Worm (Caenorhabditis elegans): ENCODE results near the gene C34D4.2.

- TF ChIP-seq pha-4 (tag; optimal IDR thresholded peaks at IDR 0.05): no peak
- TF ChIP-seq sem-2 (GFP tag; optimal IDR thresholded peaks at IDR 0.05): no peak
- no peak for TF ChIP-seq nhr-28 (tag; optimal IDR thresholded peaks at IDR 0.05)
- TF ChIP-seq lsy-2 (tag; optimal IDR thresholded peaks at IDR 0.05): no peak
- TF ChIP-seq nhr-76 (tag; optimal IDR thresholded peaks at IDR 0.05): no peak
- no peak for TF ChIP-seq ces-1 (GFP tag; optimal IDR thresholded peaks at IDR 0.05)
- no peak for TF ChIP-seq ztf-11 (tag; optimal IDR thresholded peaks at IDR 0.05)
- TF ChIP-seq mep-1 (tag; optimal IDR thresholded peaks at IDR 0.05): no peak
- TF ChIP-seq nhr-237 (tag; optimal IDR thresholded peaks at IDR 0.05): no peak
- no peak for TF ChIP-seq blmp-1 (tag; optimal IDR thresholded peaks at IDR 0.05)
- no peak for TF ChIP-seq elt-1 (tag; optimal IDR thresholded peaks at IDR 0.05; ENCODE audit: borderline replicate concordance, insufficient read depth)
- TF ChIP-seq sptf-1 (tag; optimal IDR thresholded peaks at IDR 0.05): no peak
Observed at ce11 chrIV:7152409-7152808, 2.0 kb upstream of the C34D4.2 start, which contains the start of gene col-113.
